Fruit fly (Drosophila melanogaster) whole organism, adult: ENCODE data around the gene CG18747.

Source experiments
- CG11617 ChIP-seq: fragments of 200-800 bp; sonication (Bioruptor generic); optimal IDR thresholded peaks from 2 replicates; lab custom pipeline; 2017; ENCODE audit warnings: mild to moderate bottlenecking, missing biosample characterization, missing genetic modification reagents, missing genetic modification characterization
- CG12768 ChIP-seq: fragments of 200-800 bp; sonication (Bioruptor generic); optimal IDR thresholded peaks from 2 replicates; lab custom pipeline; 2017; ENCODE audit warnings: missing biosample characterization, missing genetic modification characterization, mild to moderate bottlenecking, moderate library complexity, missing genetic modification reagents
- CG14711 ChIP-seq: fragments of 200-800 bp; sonication (Bioruptor generic); optimal IDR thresholded peaks from 2 replicates; lab custom pipeline; 2018; ENCODE audit warnings: missing biosample characterization, mild to moderate bottlenecking, missing genetic modification characterization, moderate library complexity
- CG1620 ChIP-seq: fragments of 200-800 bp; sonication (Bioruptor generic); optimal IDR thresholded peaks from 2 replicates; lab custom pipeline; 2016; ENCODE audit warnings: missing biosample characterization, missing genetic modification characterization
- CG33017 ChIP-seq: fragments of 200-800 bp; sonication (Bioruptor generic); optimal IDR thresholded peaks from 2 replicates; lab custom pipeline; 2018; ENCODE audit warnings: missing biosample characterization, mild to moderate bottlenecking, missing genetic modification characterization, moderate library complexity
- CG5204 ChIP-seq: fragments of 200-800 bp; sonication (Bioruptor generic); optimal IDR thresholded peaks from 2 replicates; lab custom pipeline; 2016; ENCODE audit warnings: missing biosample characterization, missing genetic modification characterization
- CG7045 ChIP-seq: fragments of 200-800 bp; sonication (Bioruptor generic); optimal IDR thresholded peaks from 2 replicates; lab custom pipeline; 2017; ENCODE audit warnings: missing biosample characterization, mild to moderate bottlenecking, missing genetic modification characterization
- CG7101 ChIP-seq: fragments of 200-800 bp; sonication (Bioruptor generic); optimal IDR thresholded peaks from 2 replicates; lab custom pipeline; 2018; ENCODE audit warnings: missing biosample characterization, mild to moderate bottlenecking, missing genetic modification characterization, moderate library complexity
- Clk ChIP-seq: fragments of 200-800 bp; sonication (Bioruptor generic); optimal IDR thresholded peaks from 2 replicates; lab custom pipeline; 2017; ENCODE audit warnings: missing biosample characterization, missing genetic modification characterization
- Crg-1 ChIP-seq: fragments of 200-800 bp; sonication (Bioruptor generic); optimal IDR thresholded peaks from 2 replicates; lab custom pipeline; 2016; ENCODE audit warnings: missing biosample characterization, missing genetic modification characterization
- Hr96 ChIP-seq: fragments of 200-800 bp; sonication (Bioruptor generic); optimal IDR thresholded peaks from 2 replicates; lab custom pipeline; 2016; ENCODE audit warnings: missing biosample characterization, missing genetic modification characterization
- Mnt ChIP-seq: fragments of 200-800 bp; sonication (Bioruptor generic); optimal IDR thresholded peaks from 2 replicates; lab custom pipeline; 2016; ENCODE audit warnings: missing biosample characterization, mild to moderate bottlenecking, missing genetic modification characterization
- bab1 ChIP-seq: fragments of 200-800 bp; sonication (Bioruptor generic); optimal IDR thresholded peaks from 3 replicates; lab custom pipeline; 2019; ENCODE audit warnings: missing biosample characterization, mild to moderate bottlenecking, missing genetic modification characterization, moderate library complexity
- cic ChIP-seq: fragments of 200-800 bp; sonication (Bioruptor generic); optimal IDR thresholded peaks from 2 replicates; lab custom pipeline; 2017; ENCODE audit warnings: missing biosample characterization, mild to moderate bottlenecking, missing genetic modification characterization, moderate library complexity
- cnc ChIP-seq, 2 experiments: fragments of >200 bp; optimal IDR thresholded peaks; 2 replicates each; lab custom pipeline; 2017
- kay ChIP-seq: fragments of 200-800 bp; sonication (Bioruptor generic); peaks from one replicate; lab custom pipeline; 2016; ENCODE audit warnings: missing biosample characterization, missing genetic modification characterization, borderline replicate concordance
- ovo ChIP-seq: fragments of 200-800 bp; sonication (Bioruptor generic); optimal IDR thresholded peaks from 2 replicates; lab custom pipeline; 2016; ENCODE audit warnings: missing biosample characterization, missing genetic modification characterization
- pad ChIP-seq: fragments of 200-800 bp; sonication (Bioruptor generic); optimal IDR thresholded peaks from 3 replicates; lab custom pipeline; 2017; ENCODE audit warnings: missing biosample characterization, missing genetic modification characterization, mild to moderate bottlenecking, moderate library complexity, missing genetic modification reagents
- tj ChIP-seq: fragments of 200-800 bp; sonication (Bioruptor generic); optimal IDR thresholded peaks from 3 replicates; lab custom pipeline; 2017; ENCODE audit warnings: missing biosample characterization, mild to moderate bottlenecking, missing genetic modification characterization, moderate library complexity
- toe ChIP-seq: fragments of 200-800 bp; sonication (Bioruptor generic); optimal IDR thresholded peaks from 2 replicates; lab custom pipeline; 2016; ENCODE audit warnings: missing biosample characterization, missing genetic modification characterization

The CG18747 gene

dm6 chr3R:7782933-7783686, at the start of gene CG18747:
Gene CG18747, minus strand, starts transcription at chr3R:7783446.
- TF ChIP-seq CG14711 (no peak), CG12768 (GFP tag; lab: Kevin White, UChicago) (peak; percentile 14), CG1620 (no peak), Mnt (GFP tag; lab: Kevin White, UChicago) (peak; percentile 46), CG5204 (GFP tag; lab: Kevin White, UChicago) (no peak), CG7101 (tag; lab: Kevin White, UChicago) (no peak), tj (GFP tag; lab: Kevin White, UChicago) (no peak), kay (GFP tag; lab: Kevin White, UChicago) (peak; percentile 87), cnc (optimal IDR thresholded peaks at IDR 0.05; lab: Kevin White, UChicago) (no peak), pad (no peak), Clk (GFP tag; lab: Kevin White, UChicago) (no peak), bab1 (no peak), toe (no peak), ovo (GFP tag; lab: Kevin White, UChicago) (no peak), Hr96 (GFP tag; lab: Kevin White, UChicago) (no peak)

- TF ChIP-seq Hr96 (GFP tag; lab: Kevin White, UChicago) (peak; percentile 43), CG33017 (tag; lab: Kevin White, UChicago) (peak; percentile 41), cic (GFP tag; lab: Kevin White, UChicago) (peak; percentile 88), Mnt (GFP tag; lab: Kevin White, UChicago) (peak; percentile 18), toe (peak; percentile 68), CG5204 (GFP tag; lab: Kevin White, UChicago) (peak; percentile 32), CG7101 (tag; lab: Kevin White, UChicago) (peak; percentile 34), CG14711 (peak; percentile 69), pad (peak; percentile 2), CG11617 (GFP tag; lab: Kevin White, UChicago) (peak; percentile 28), Clk (GFP tag; lab: Kevin White, UChicago) (peak; percentile 52), Crg-1 (GFP tag; lab: Kevin White, UChicago) (no peak), kay (GFP tag; lab: Kevin White, UChicago) (no peak), CG12768 (GFP tag; lab: Kevin White, UChicago) (peak; percentile 49), cnc (optimal IDR thresholded peaks at IDR 0.05; lab: Kevin White, UChicago) (no peak), ovo (GFP tag; lab: Kevin White, UChicago) (no peak), tj (GFP tag; lab: Kevin White, UChicago) (no peak), CG7045 (GFP tag; lab: Kevin White, UChicago) (peak; percentile 36), CG1620 (no peak), bab1 (no peak)
These were observed 38.3 kb upstream of the CG18747 start for dm6 chr3R:7821559-7821958.

DNA sequence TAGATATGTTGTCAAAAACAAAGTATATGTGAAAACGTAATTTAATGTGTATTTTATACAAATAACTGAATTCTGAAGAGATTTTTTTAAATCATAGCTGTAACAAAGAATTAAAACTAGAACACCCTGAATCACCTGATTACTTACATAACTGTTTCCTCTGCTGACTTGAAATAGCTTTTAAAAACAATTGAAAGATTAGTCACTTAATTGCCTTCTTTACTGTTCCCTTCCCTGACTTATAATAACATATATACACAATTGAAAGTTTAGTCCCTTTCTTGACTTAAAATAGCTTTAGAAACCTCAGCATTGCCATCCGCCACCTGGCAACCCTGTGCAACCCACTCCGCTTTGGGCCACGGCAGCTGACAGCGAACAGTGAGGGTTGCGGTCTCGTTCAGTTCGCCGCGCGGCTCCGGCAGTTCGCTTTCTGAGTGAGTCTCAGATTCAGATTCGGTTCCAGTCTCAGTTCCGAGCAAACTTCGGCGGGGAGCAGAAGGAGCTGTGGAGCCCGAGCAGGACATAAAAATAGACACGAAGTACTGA, 30.8 kb upstream of the CG18747 start, which contains the start of gene CG34384:
TSS of gene CG34384 (plus strand) at position 381 of the 549 bp plus-strand sequence.
- TF ChIP-seq Hr96 (GFP tag; lab: Kevin White, UChicago) (peak; percentile 42), ovo (GFP tag; lab: Kevin White, UChicago) (no peak), tj (GFP tag; lab: Kevin White, UChicago) (peak; percentile 4), Mnt (GFP tag; lab: Kevin White, UChicago) (no peak), Crg-1 (GFP tag; lab: Kevin White, UChicago) (no peak), CG5204 (GFP tag; lab: Kevin White, UChicago) (peak; percentile 76), CG7101 (tag; lab: Kevin White, UChicago) (no peak), kay (GFP tag; lab: Kevin White, UChicago) (peak; percentile 32), Clk (GFP tag; lab: Kevin White, UChicago) (no peak), CG7045 (GFP tag; lab: Kevin White, UChicago) (peak; percentile 74), CG1620 (no peak), toe (peak; percentile 70), cnc (optimal IDR thresholded peaks at IDR 0.05; lab: Kevin White, UChicago) (no peak), CG33017 (tag; lab: Kevin White, UChicago) (peak; percentile 34), cic (GFP tag; lab: Kevin White, UChicago) (no peak), bab1 (no peak), CG11617 (GFP tag; lab: Kevin White, UChicago) (peak; percentile 40), CG12768 (GFP tag; lab: Kevin White, UChicago) (peak; percentile 61), pad (peak; percentile 36), CG14711 (peak; percentile 22)

DNA sequence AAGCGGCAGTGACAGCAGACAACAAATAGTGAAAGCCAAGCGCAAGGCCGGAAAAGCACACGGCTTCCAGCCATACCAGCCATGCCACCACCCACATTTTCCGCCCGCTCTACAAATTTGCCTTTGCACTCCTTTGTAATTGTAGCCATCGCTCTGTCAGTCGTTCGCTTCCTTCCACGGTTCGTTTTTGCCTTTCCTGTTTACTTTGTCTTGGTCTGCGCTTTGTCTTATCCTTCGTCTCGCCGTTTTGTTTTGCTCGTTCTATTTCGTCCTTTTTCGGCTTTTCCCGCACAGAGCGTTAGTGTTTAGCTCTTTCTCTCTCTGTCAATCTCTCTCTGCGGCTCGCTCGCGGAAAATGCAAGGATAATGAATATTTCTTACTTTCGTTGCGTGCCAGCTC, 30.3 kb upstream of the CG18747 start:
- TF ChIP-seq CG7045 (GFP tag; lab: Kevin White, UChicago) = no peak
- no peak for TF ChIP-seq Crg-1 (GFP tag; lab: Kevin White, UChicago)
- no peak for TF ChIP-seq cic (GFP tag; lab: Kevin White, UChicago)
- TF ChIP-seq Clk (GFP tag; lab: Kevin White, UChicago) = no peak
- TF ChIP-seq CG1620 = no peak
- TF ChIP-seq cnc (optimal IDR thresholded peaks at IDR 0.05; lab: Kevin White, UChicago) = no peak
- no peak for TF ChIP-seq kay (GFP tag; lab: Kevin White, UChicago)
- TF ChIP-seq CG7101 (tag; lab: Kevin White, UChicago) = no peak
- TF ChIP-seq tj (GFP tag; lab: Kevin White, UChicago) = no peak
- TF ChIP-seq CG5204 (GFP tag; lab: Kevin White, UChicago) = no peak
- TF ChIP-seq bab1 = no peak
- no peak for TF ChIP-seq CG12768 (GFP tag; lab: Kevin White, UChicago)
- no peak for TF ChIP-seq pad
- TF ChIP-seq CG33017 (tag; lab: Kevin White, UChicago) = no peak
- TF ChIP-seq Mnt (GFP tag; lab: Kevin White, UChicago) = no peak
- TF ChIP-seq CG14711 = no peak

- TF ChIP-seq bab1 (no peak), tj (GFP tag; lab: Kevin White, UChicago) (no peak), Crg-1 (GFP tag; lab: Kevin White, UChicago) (no peak), CG11617 (GFP tag; lab: Kevin White, UChicago) (no peak), pad (no peak), CG5204 (GFP tag; lab: Kevin White, UChicago) (no peak), CG14711 (no peak), Clk (GFP tag; lab: Kevin White, UChicago) (no peak), Hr96 (GFP tag; lab: Kevin White, UChicago) (no peak), CG12768 (GFP tag; lab: Kevin White, UChicago) (no peak), CG7045 (GFP tag; lab: Kevin White, UChicago) (no peak), cic (GFP tag; lab: Kevin White, UChicago) (no peak), cnc (optimal IDR thresholded peaks at IDR 0.05; lab: Kevin White, UChicago) (no peak), CG33017 (tag; lab: Kevin White, UChicago) (no peak), toe (no peak), CG1620 (no peak), kay (GFP tag; lab: Kevin White, UChicago) (no peak), ovo (GFP tag; lab: Kevin White, UChicago) (no peak)
These were observed 28.3 kb upstream of the CG18747 start, which contains the start of gene CG31473 for dm6 chr3R:7811514-7811913. Gene CG31473, plus strand, starts transcription at chr3R:7811814.
